Worm (Caenorhabditis elegans): ENCODE data around the gene lbp-7.

DNA sequence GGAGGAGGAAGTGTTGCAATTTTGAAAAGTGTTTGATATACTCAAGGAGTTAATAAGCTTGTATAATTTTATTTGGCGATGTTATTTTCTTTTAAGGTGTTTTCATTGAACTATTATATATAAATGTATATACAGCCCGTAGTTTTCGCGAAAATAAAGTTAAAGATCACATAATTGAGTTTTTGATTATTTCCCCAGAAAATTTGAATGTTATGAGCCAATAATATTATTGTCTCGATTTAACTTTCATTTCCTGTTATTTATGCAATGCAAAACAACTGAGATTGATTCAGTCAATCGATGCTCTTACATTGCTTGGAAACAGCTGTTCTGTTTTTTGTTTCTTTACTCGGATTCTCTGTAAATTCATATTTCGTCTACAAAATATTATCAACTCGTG is 31.0 kb upstream of the lbp-7 start, which contains the start of gene srx-133:
- TF ChIP-seq ama-1 (optimal IDR thresholded peaks at IDR 0.05) (no peak), hmbx-1 (tag; optimal IDR thresholded peaks at IDR 0.05) (no peak), tbx-11 (GFP tag; IDR thresholded peaks at IDR 0.05) (no peak), scrt-1 (GFP tag; IDR thresholded peaks at IDR 0.05) (no peak), tbx-37 (GFP tag; conservative IDR thresholded peaks at IDR 0.05) (no peak), ets-7 (tag; optimal IDR thresholded peaks at IDR 0.05) (no peak), hmg-4 (GFP tag; optimal IDR thresholded peaks at IDR 0.05) (no peak), F13C5.2 (tag; optimal IDR thresholded peaks at IDR 0.05) (no peak), sea-1 (GFP tag; conservative IDR thresholded peaks at IDR 0.05) (no peak), hnd-1 (tag; optimal IDR thresholded peaks at IDR 0.05) (no peak), flt-1 (GFP tag; IDR thresholded peaks at IDR 0.05) (no peak), tra-4 (tag; optimal IDR thresholded peaks at IDR 0.05) (no peak), pes-1 (GFP tag; IDR thresholded peaks at IDR 0.05) (no peak), aly-1 (tag; optimal IDR thresholded peaks at IDR 0.05) (no peak)

Data from whole organism, early embryonic.